Worm (Caenorhabditis elegans) whole organism, L2 larva: ENCODE results near the gene T21H3.5.

Experiments
- F13H6.1 ChIP-seq: sonication (generic microtip); optimal IDR thresholded peaks from 2 replicates; lab custom pipeline; 2016; ENCODE audit warnings: missing genetic modification characterization, missing compliant biosample characterization
- dmd-4 ChIP-seq: sonication (generic microtip); optimal IDR thresholded peaks from 2 replicates; lab custom pipeline; 2017; ENCODE audit warnings: missing biosample characterization, missing genetic modification characterization
- elt-1 ChIP-seq: fragments of 150-350 bp; optimal IDR thresholded peaks from 2 replicates; lab custom pipeline; 2014; ENCODE audit warnings: missing biosample characterization, missing genetic modification characterization
- elt-3 ChIP-seq: sonication (generic microtip); optimal IDR thresholded peaks from 2 replicates; lab custom pipeline; 2017; ENCODE audit warnings: missing biosample characterization, missing genetic modification characterization
- fos-1 ChIP-seq: fragments of 150-350 bp; optimal IDR thresholded peaks from 2 replicates; lab custom pipeline; 2014; ENCODE audit warnings: missing biosample characterization, missing genetic modification characterization
- lin-11 ChIP-seq: fragments of 150-350 bp; sonication (generic microtip); optimal IDR thresholded peaks from 2 replicates; lab custom pipeline; 2014; ENCODE audit warnings: missing biosample characterization, missing genetic modification characterization, inconsistent platforms, mixed read lengths
- mdl-1 ChIP-seq, 2 experiments: fragments of 150-350 bp in 1 of 2; sonication (generic microtip) in 1 of 2; optimal IDR thresholded peaks; 2 replicates each; lab custom pipeline; 2017; ENCODE audit warnings: missing biosample characterization in 2 of 2, missing genetic modification characterization in 2 of 2
- nhr-12 ChIP-seq: fragments of 150-350 bp; optimal IDR thresholded peaks from 2 replicates; lab custom pipeline; 2014; ENCODE audit warnings: missing biosample characterization, missing genetic modification characterization
- nhr-129 ChIP-seq: fragments of 150-350 bp; optimal IDR thresholded peaks from 2 replicates; lab custom pipeline; 2014; ENCODE audit warnings: missing biosample characterization, missing genetic modification characterization
- nhr-21 ChIP-seq: fragments of 150-350 bp; optimal IDR thresholded peaks from 2 replicates; lab custom pipeline; 2014; ENCODE audit warnings: missing biosample characterization, missing genetic modification characterization
- nhr-237 ChIP-seq: fragments of 150-350 bp; optimal IDR thresholded peaks from 2 replicates; lab custom pipeline; 2014; ENCODE audit warnings: missing biosample characterization, missing genetic modification characterization
- nhr-25 ChIP-seq: fragments of 150-350 bp; sonication (generic microtip); optimal IDR thresholded peaks from 3 replicates; lab custom pipeline; 2014; ENCODE audit warnings: missing biosample characterization, missing genetic modification characterization
- unc-39 ChIP-seq: fragments of 150-350 bp; optimal IDR thresholded peaks from 2 replicates; lab custom pipeline; 2014; ENCODE audit warnings: missing biosample characterization, missing genetic modification characterization
- unc-62 ChIP-seq: fragments of 150-350 bp; optimal IDR thresholded peaks from 2 replicates; lab custom pipeline; 2014; ENCODE audit warnings: missing biosample characterization, missing genetic modification reagents, missing genetic modification characterization
- ztf-11 ChIP-seq: sonication (generic microtip); optimal IDR thresholded peaks from 2 replicates; lab custom pipeline; 2017; ENCODE audit warnings: missing biosample characterization, missing genetic modification characterization
- ztf-4 ChIP-seq: fragments of 150-350 bp; optimal IDR thresholded peaks from 2 replicates; lab custom pipeline; 2014; ENCODE audit warnings: missing biosample characterization, missing genetic modification characterization

The T21H3.5 gene

ce11 chrV:1112658-1113057, 51.4 kb downstream of the T21H3.5 start, which contains the start of gene Y50D4B.1:
TSS of gene Y50D4B.1 (plus strand) at chrV:1112958.
- TF ChIP-seq lin-11 (tag; lab: Kevin White, UChicago) (no peak), nhr-237 (tag; lab: Kevin White, UChicago) (no peak), elt-1 (tag; lab: Kevin White, UChicago) (no peak), ztf-4 (tag; lab: Kevin White, UChicago) (no peak)

DNA sequence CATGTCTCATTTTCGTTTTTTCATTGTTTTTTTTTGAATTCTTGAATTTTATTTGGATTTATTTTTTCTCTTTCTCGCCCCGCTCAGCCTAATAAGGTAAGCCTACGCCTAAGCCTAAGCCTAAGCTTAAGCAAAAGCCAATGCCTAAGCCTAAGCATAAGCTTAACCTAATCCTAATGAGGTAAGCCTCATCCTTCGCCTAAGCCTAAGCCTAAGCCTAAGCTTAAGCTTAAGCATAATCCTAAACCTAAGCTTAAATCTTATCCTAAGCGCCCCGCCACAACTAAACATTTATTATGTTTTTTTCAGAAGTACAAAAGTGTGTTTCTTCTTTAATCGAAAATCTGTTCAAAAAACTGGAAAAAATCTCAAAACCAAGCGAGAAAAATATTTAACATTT, 51.9 kb downstream of the T21H3.5 start:
- TF ChIP-seq unc-62 (GFP tag; lab: Kevin White, UChicago) (no peak), nhr-21 (tag; lab: Kevin White, UChicago) (no peak), mdl-1 (tag; optimal IDR thresholded peaks at IDR 0.05; lab: Kevin White, UChicago) (no peak), elt-3 (tag; lab: Kevin White, UChicago) (no peak), nhr-129 (tag; lab: Kevin White, UChicago) (no peak), lin-11 (tag; lab: Kevin White, UChicago) (no peak), fos-1 (tag; lab: Kevin White, UChicago) (no peak), dmd-4 (tag; lab: Kevin White, UChicago) (no peak), unc-39 (tag; lab: Kevin White, UChicago) (no peak), nhr-25 (tag; lab: Kevin White, UChicago) (no peak), nhr-12 (tag; lab: Kevin White, UChicago) (no peak), F13H6.1 (tag; lab: Kevin White, UChicago) (no peak), ztf-11 (tag; lab: Kevin White, UChicago) (no peak)
- TF ChIP-seq, all 48 proteins: peak for 0
